Fruit fly (Drosophila melanogaster): ENCODE data around the gene CG4950.

CG4950 gene

dm6 chr3L:16241296-16241695 lies 26.7 kb downstream of the CG4950 start:
- TF ChIP-seq pan (optimal IDR thresholded peaks at IDR 0.05), result no peak
- no peak for TF ChIP-seq rgr (GFP tag; optimal IDR thresholded peaks at IDR 0.05)

DNA sequence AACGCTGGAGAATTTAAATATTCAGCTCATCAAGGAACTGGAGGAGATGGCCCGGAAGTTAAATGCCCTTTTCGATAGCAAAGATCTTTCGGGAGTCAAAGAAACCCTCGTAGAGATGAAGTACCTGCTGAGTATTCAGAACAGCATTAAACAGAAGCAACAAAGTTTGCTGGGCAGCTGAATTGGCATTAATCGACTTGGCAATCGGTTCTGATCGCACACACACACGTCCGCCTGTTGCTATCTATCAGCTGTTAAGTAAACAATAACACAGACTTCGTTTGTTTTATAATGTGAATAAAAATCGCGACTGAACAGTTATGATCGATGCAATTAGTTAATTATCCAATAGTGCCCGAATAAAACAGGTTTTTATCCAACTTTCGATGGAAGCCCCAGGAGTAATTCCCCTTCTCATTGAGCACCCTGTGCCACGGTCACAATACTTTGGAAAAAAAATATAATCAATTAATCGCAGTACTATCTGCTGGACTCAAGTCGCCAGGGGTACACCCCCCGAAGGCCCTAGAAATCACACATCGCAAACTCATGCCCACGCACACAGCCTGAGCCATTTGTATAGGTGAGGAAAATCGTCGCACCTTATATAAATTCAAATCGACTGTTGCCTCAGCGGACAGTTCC lies 34.0 kb downstream of the CG4950 start:
- TF ChIP-seq tai (GFP tag; optimal IDR thresholded peaks at IDR 0.05) (no peak), Rel (GFP tag; optimal IDR thresholded peaks at IDR 0.05) (no peak), Rel (tag; optimal IDR thresholded peaks at IDR 0.05) (peak; percentile 96), rgr (GFP tag; optimal IDR thresholded peaks at IDR 0.05) (peak; percentile 21), h (GFP tag; optimal IDR thresholded peaks at IDR 0.05) (peak; percentile 32), Jra (GFP tag; optimal IDR thresholded peaks at IDR 0.05) (no peak)

- no peak for TF ChIP-seq Dfd (GFP tag; optimal IDR thresholded peaks at IDR 0.05)
- TF ChIP-seq br (GFP tag; optimal IDR thresholded peaks at IDR 0.05), result no peak
- no peak for TF ChIP-seq Sp1 (GFP tag; optimal IDR thresholded peaks at IDR 0.05)
- TF ChIP-seq CG9705 (GFP tag; optimal IDR thresholded peaks at IDR 0.05), result no peak
- no peak for TF ChIP-seq dmrt93B (GFP tag; optimal IDR thresholded peaks at IDR 0.05)
- TF ChIP-seq Hnf4 (GFP tag; optimal IDR thresholded peaks at IDR 0.05), result no peak
- TF ChIP-seq jim (GFP tag; optimal IDR thresholded peaks at IDR 0.05), result no peak
- no peak for TF ChIP-seq Vsx2 (GFP tag; optimal IDR thresholded peaks at IDR 0.05; ENCODE audit: partially characterized antibody)
- no peak for TF ChIP-seq Myc (optimal IDR thresholded peaks at IDR 0.05)
- no peak for TF ChIP-seq N (GFP tag; optimal IDR thresholded peaks at IDR 0.05)
- TF ChIP-seq sv (GFP tag; optimal IDR thresholded peaks at IDR 0.05), result no peak
- no peak for TF ChIP-seq h (GFP tag; optimal IDR thresholded peaks at IDR 0.05)
- no peak for TF ChIP-seq woc (GFP tag; optimal IDR thresholded peaks at IDR 0.05)
- no peak for TF ChIP-seq dl (GFP tag; optimal IDR thresholded peaks at IDR 0.05; ENCODE audit: insufficient read depth in 1 of 2, partially characterized antibody in 2 of 2)
- TF ChIP-seq usp (GFP tag; optimal IDR thresholded peaks at IDR 0.05), result no peak
- TF ChIP-seq CrebA (GFP tag; optimal IDR thresholded peaks at IDR 0.05; ENCODE audit: borderline replicate concordance), result no peak
- no peak for TF ChIP-seq Dif (GFP tag; optimal IDR thresholded peaks at IDR 0.05; ENCODE audit: partially characterized antibody)
- TF ChIP-seq Hr83 (GFP tag; optimal IDR thresholded peaks at IDR 0.05; ENCODE audit: poor library complexity, severe bottlenecking), result no peak
These were observed 35.0 kb downstream of the CG4950 start, which contains the start of gene Hsc20 for dm6 chr3L:16232924-16233323. Gene Hsc20, plus strand, starts transcription at chr3L:16233127.

DNA sequence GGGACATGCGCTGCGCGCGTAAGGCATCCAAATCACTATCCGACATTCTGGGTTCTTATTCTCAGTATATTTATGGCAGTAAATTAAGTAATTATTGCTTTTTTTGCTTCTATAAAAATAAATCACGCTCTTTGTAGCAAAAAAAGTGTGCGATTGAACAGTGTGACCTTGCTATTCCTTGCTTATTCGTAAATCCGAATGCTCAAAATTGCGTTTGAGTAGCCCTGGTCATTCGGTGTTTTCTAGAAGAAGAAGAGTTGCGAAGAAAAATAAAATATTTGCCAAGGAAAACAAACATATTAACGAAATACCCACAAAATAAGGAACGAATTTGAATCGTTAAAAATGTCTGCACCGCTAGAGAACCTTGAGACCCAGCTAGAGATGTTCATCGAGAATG lies 36.1 kb downstream of the CG4950 start, which contains the start of the genes PDCD-5 and MED10:
PDCD-5 (minus strand) TSS at position 182 of the 400 bp plus-strand sequence.
MED10 (plus strand) TSS at position 228 of the 400 bp plus-strand sequence.
- TF ChIP-seq jim (GFP tag; optimal IDR thresholded peaks at IDR 0.05) (no peak), Myc (optimal IDR thresholded peaks at IDR 0.05) (peak; percentile 29), Rel (GFP tag; optimal IDR thresholded peaks at IDR 0.05) (no peak), Rel (tag; optimal IDR thresholded peaks at IDR 0.05) (peak; percentile 65), pan (optimal IDR thresholded peaks at IDR 0.05) (no peak), woc (GFP tag; optimal IDR thresholded peaks at IDR 0.05) (no peak), rgr (GFP tag; optimal IDR thresholded peaks at IDR 0.05) (peak; percentile 12), Dif (GFP tag; optimal IDR thresholded peaks at IDR 0.05; ENCODE audit: partially characterized antibody) (peak; percentile 0), Hr83 (GFP tag; optimal IDR thresholded peaks at IDR 0.05; ENCODE audit: poor library complexity, severe bottlenecking) (peak; percentile 30), Sp1 (GFP tag; optimal IDR thresholded peaks at IDR 0.05) (peak; percentile 39), CG32264 (GFP tag; optimal IDR thresholded peaks at IDR 0.05) (no peak), HLH106 (tag; optimal IDR thresholded peaks at IDR 0.05) (peak; percentile 39), h (GFP tag; optimal IDR thresholded peaks at IDR 0.05) (no peak), OdsH (GFP tag; optimal IDR thresholded peaks at IDR 0.05) (peak; percentile 3)

DNA sequence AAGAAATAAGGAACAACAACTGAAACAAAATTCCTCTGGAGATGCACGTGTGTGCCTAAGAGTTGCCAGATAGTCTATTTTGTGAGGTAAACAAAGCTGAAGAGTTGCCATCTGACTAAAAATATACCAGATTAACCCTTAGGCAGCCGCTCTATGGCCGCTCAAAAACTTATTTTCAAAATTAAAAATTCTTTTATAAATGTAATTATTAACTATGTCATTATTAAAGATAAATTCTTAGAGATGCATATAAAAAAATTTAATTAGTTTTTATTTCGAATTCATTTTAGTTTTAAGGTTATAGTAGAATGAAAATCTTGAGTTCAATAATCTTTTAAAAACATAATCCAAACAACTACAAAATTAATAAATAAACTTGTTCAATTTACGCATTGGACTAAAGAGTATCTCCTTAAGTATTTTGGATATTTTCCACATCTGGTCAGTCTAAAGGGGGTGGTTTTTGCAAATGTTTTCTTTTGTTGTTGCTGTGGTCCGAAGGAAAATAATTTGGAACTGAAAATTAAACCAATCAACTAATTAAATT lies 39.2 kb downstream of the CG4950 start, which contains the start of gene Tmx3:
Tmx3 (plus strand) TSS at position 442 of the 547 bp plus-strand sequence.
- TF ChIP-seq jim (GFP tag; optimal IDR thresholded peaks at IDR 0.05) (peak; percentile 22), CrebA (GFP tag; optimal IDR thresholded peaks at IDR 0.05; ENCODE audit: borderline replicate concordance) (no peak), GATAd (GFP tag; optimal IDR thresholded peaks at IDR 0.05) (peak; percentile 72), Sp1 (GFP tag; optimal IDR thresholded peaks at IDR 0.05) (peak; percentile 87), fru (GFP tag; optimal IDR thresholded peaks at IDR 0.05) (peak; percentile 78), Myc (optimal IDR thresholded peaks at IDR 0.05) (peak; percentile 25), woc (GFP tag; optimal IDR thresholded peaks at IDR 0.05) (peak; percentile 68), OdsH (GFP tag; optimal IDR thresholded peaks at IDR 0.05) (peak; percentile 82), HLH106 (tag; optimal IDR thresholded peaks at IDR 0.05) (peak; percentile 91), ey (GFP tag; optimal IDR thresholded peaks at IDR 0.05) (peak; percentile 69), tai (GFP tag; optimal IDR thresholded peaks at IDR 0.05) (no peak), dsf (GFP tag; optimal IDR thresholded peaks at IDR 0.05; ENCODE audit: borderline replicate concordance) (peak; percentile 58), dmrt93B (GFP tag; optimal IDR thresholded peaks at IDR 0.05) (peak; percentile 73), usp (GFP tag; optimal IDR thresholded peaks at IDR 0.05) (no peak), Abd-B (GFP tag; optimal IDR thresholded peaks at IDR 0.05) (no peak), N (GFP tag; optimal IDR thresholded peaks at IDR 0.05) (no peak), Hr83 (GFP tag; optimal IDR thresholded peaks at IDR 0.05; ENCODE audit: poor library complexity, severe bottlenecking) (peak; percentile 86), pan (optimal IDR thresholded peaks at IDR 0.05) (no peak), Vsx2 (GFP tag; optimal IDR thresholded peaks at IDR 0.05; ENCODE audit: partially characterized antibody) (no peak), br (GFP tag; optimal IDR thresholded peaks at IDR 0.05) (peak; percentile 63), Dif (GFP tag; optimal IDR thresholded peaks at IDR 0.05; ENCODE audit: partially characterized antibody) (no peak), lola (GFP tag; optimal IDR thresholded peaks at IDR 0.05) (no peak), dl (GFP tag; optimal IDR thresholded peaks at IDR 0.05; ENCODE audit: insufficient read depth in 1 of 2, partially characterized antibody in 2 of 2) (no peak), Jra (GFP tag; optimal IDR thresholded peaks at IDR 0.05) (peak; percentile 57), sage (GFP tag; optimal IDR thresholded peaks at IDR 0.05) (no peak), Hr78 (GFP tag; optimal IDR thresholded peaks at IDR 0.05) (no peak), h (GFP tag; optimal IDR thresholded peaks at IDR 0.05) (peak; percentile 82), Dfd (GFP tag; optimal IDR thresholded peaks at IDR 0.05) (no peak), brk (GFP tag; optimal IDR thresholded peaks at IDR 0.05) (peak; percentile 82)
